Worm (Caenorhabditis elegans): ENCODE measurements around the gene wrt-3.

ce11 chrIV:9490320-9490719 lies 13.1 kb upstream of the wrt-3 start, which contains the start of gene sru-6:
- TF ChIP-seq ama-1 (optimal IDR thresholded peaks at IDR 0.05) (no peak), F13C5.2 (tag; optimal IDR thresholded peaks at IDR 0.05) (no peak)

All from whole organism, early embryonic.